Fruit fly (Drosophila melanogaster) whole organism, embryonic: ENCODE measurements around the gene IntS10.

ENCODE experiments used
- Atf3 ChIP-seq: fragments of 200-800 bp; sonication (Bioruptor generic); optimal IDR thresholded peaks from 3 replicates; lab custom pipeline; 2016; ENCODE audit warnings: missing biosample characterization, missing genetic modification characterization
- CG10462 ChIP-seq: fragments of 200-800 bp; sonication (Bioruptor generic); optimal IDR thresholded peaks from 2 replicates; lab custom pipeline; 2016; ENCODE audit warnings: missing biosample characterization, missing genetic modification characterization
- CG10565 ChIP-seq: fragments of 200-800 bp; sonication (Bioruptor generic); optimal IDR thresholded peaks from 3 replicates; lab custom pipeline; 2016; ENCODE audit warnings: missing biosample characterization, mild to moderate bottlenecking, missing genetic modification characterization
- CG11456 ChIP-seq: fragments of 200-800 bp; sonication (Bioruptor generic); IDR thresholded peaks from 3 replicates; pipeline ENCODE4 v1.3.6; 2022; ENCODE audit warnings: missing biosample characterization, missing genetic modification characterization
- CG11504 ChIP-seq: fragments of 200-800 bp; sonication (Bioruptor generic); optimal IDR thresholded peaks from 3 replicates; lab custom pipeline; 2019; ENCODE audit warnings: missing biosample characterization, mild to moderate bottlenecking, missing genetic modification characterization, moderate library complexity
- CG11560 ChIP-seq: fragments of 200-800 bp; sonication (Bioruptor generic); IDR thresholded peaks from 3 replicates; pipeline ENCODE4 v1.3.6; 2022; ENCODE audit warnings: missing biosample characterization, missing genetic modification characterization
- CG12769 ChIP-seq: fragments of 200-800 bp; sonication (Bioruptor generic); optimal IDR thresholded peaks from 2 replicates; lab custom pipeline; 2019; ENCODE audit warnings: missing biosample characterization, mild to moderate bottlenecking, missing genetic modification characterization, moderate library complexity
- CG13424 ChIP-seq: fragments of 200-800 bp; sonication (Bioruptor generic); optimal IDR thresholded peaks from 2 replicates; lab custom pipeline; 2019; ENCODE audit warnings: missing biosample characterization, mild to moderate bottlenecking, missing genetic modification characterization, moderate library complexity
- CG1529 ChIP-seq: fragments of 200-800 bp; sonication (Bioruptor generic); optimal IDR thresholded peaks from 3 replicates; lab custom pipeline; 2018; ENCODE audit warnings: missing biosample characterization, missing genetic modification characterization
- CG1603 ChIP-seq: fragments of 200-800 bp; sonication (Bioruptor generic); optimal IDR thresholded peaks from 2 replicates; lab custom pipeline; 2019; ENCODE audit warnings: missing biosample characterization, mild to moderate bottlenecking, missing genetic modification characterization, moderate library complexity
- CG17186 ChIP-seq: fragments of 200-800 bp; sonication (Bioruptor generic); optimal IDR thresholded peaks from 3 replicates; lab custom pipeline; 2017; ENCODE audit warnings: missing biosample characterization, missing genetic modification reagents, missing genetic modification characterization
- CG17829 ChIP-seq: fragments of 200-800 bp; optimal IDR thresholded peaks from 2 replicates; lab custom pipeline; 2019; ENCODE audit warnings: missing biosample characterization, mild to moderate bottlenecking, missing genetic modification characterization, moderate library complexity
- CG18619 ChIP-seq: fragments of 200-800 bp; sonication (Bioruptor generic); optimal IDR thresholded peaks from 3 replicates; lab custom pipeline; 2017; ENCODE audit warnings: missing biosample characterization, mild to moderate bottlenecking, missing genetic modification characterization
- CG2678 ChIP-seq: fragments of 200-800 bp; sonication (Bioruptor generic); optimal IDR thresholded peaks from 3 replicates; lab custom pipeline; 2019; ENCODE audit warnings: missing biosample characterization, mild to moderate bottlenecking, missing genetic modification characterization, moderate library complexity
- CG32772 ChIP-seq: fragments of 200-800 bp; sonication (Bioruptor generic); IDR thresholded peaks from 2 replicates; pipeline ENCODE4 v1.3.6; 2022; ENCODE audit warnings: missing biosample characterization, missing genetic modification characterization
- CG3281 ChIP-seq: fragments of 200-800 bp; sonication (Bioruptor generic); optimal IDR thresholded peaks from 3 replicates; lab custom pipeline; 2017; ENCODE audit warnings: missing biosample characterization, mild to moderate bottlenecking, missing genetic modification characterization
- CG33557 ChIP-seq: fragments of 200-800 bp; sonication (Bioruptor generic); optimal IDR thresholded peaks from 2 replicates; lab custom pipeline; 2019; ENCODE audit warnings: missing biosample characterization, mild to moderate bottlenecking, missing genetic modification characterization, moderate library complexity
- CG34376 ChIP-seq: fragments of 200-800 bp; sonication (Bioruptor generic); optimal IDR thresholded peaks from 2 replicates; lab custom pipeline; 2018; ENCODE audit warnings: missing biosample characterization, mild to moderate bottlenecking, missing genetic modification characterization
- CG4617 ChIP-seq: fragments of 200-800 bp; sonication (Bioruptor generic); optimal IDR thresholded peaks from 3 replicates; lab custom pipeline; 2016; ENCODE audit warnings: missing biosample characterization, missing genetic modification characterization, borderline replicate concordance
- CG6791 ChIP-seq: fragments of 200-800 bp; sonication (Bioruptor generic); IDR thresholded peaks from 3 replicates; pipeline ENCODE4 v1.3.6; 2022; ENCODE audit warnings: missing biosample characterization, missing genetic modification characterization; ENCODE audit not compliant: partially characterized antibody
- CG7271 ChIP-seq: fragments of 200-800 bp; sonication (Bioruptor generic); optimal IDR thresholded peaks from 2 replicates; lab custom pipeline; 2018; ENCODE audit warnings: missing biosample characterization, mild to moderate bottlenecking, missing genetic modification characterization, moderate library complexity
- CG7372 ChIP-seq: fragments of 200-800 bp; sonication (Bioruptor generic); IDR thresholded peaks from 2 replicates; pipeline ENCODE4 v1.3.6; 2022; ENCODE audit warnings: missing biosample characterization, missing genetic modification characterization
- Dek ChIP-seq: fragments of 200-800 bp; sonication (Bioruptor generic); optimal IDR thresholded peaks from 3 replicates; lab custom pipeline; 2019; ENCODE audit warnings: missing biosample characterization, mild to moderate bottlenecking, missing genetic modification characterization, moderate library complexity
- E2f2 ChIP-seq: fragments of 200-800 bp; sonication (Bioruptor generic); IDR thresholded peaks from 2 replicates; pipeline ENCODE4 v1.3.6; 2022; ENCODE audit warnings: missing biosample characterization, missing genetic modification characterization
- Ets97D ChIP-seq: fragments of 200-800 bp; sonication (Bioruptor generic); optimal IDR thresholded peaks from 3 replicates; lab custom pipeline; 2016; ENCODE audit warnings: missing biosample characterization, missing genetic modification characterization
- Hmx ChIP-seq: fragments of 200-800 bp; sonication (Bioruptor generic); optimal IDR thresholded peaks from 2 replicates; lab custom pipeline; 2016; ENCODE audit warnings: missing biosample characterization, missing genetic modification characterization
- Hr51 ChIP-seq, 2 experiments: fragments of 200-800 bp; sonication (Bioruptor generic); optimal IDR thresholded peaks; 2 replicates in 1 of 2; 3 replicates in 1 of 2; lab custom pipeline; 2016 to 2018; ENCODE audit warnings: missing biosample characterization in 2 of 2, missing genetic modification characterization in 2 of 2, mild to moderate bottlenecking in 1 of 2, moderate library complexity in 1 of 2
- Nf-YB ChIP-seq: fragments of 200-800 bp; sonication (Bioruptor generic); optimal IDR thresholded peaks from 3 replicates; lab custom pipeline; 2019; ENCODE audit warnings: missing biosample characterization, mild to moderate bottlenecking, missing genetic modification characterization, moderate library complexity
- Opbp ChIP-seq: fragments of 200-800 bp; sonication (Bioruptor generic); IDR thresholded peaks from 3 replicates; pipeline ENCODE4 v1.3.6; 2022; ENCODE audit warnings: missing biosample characterization, missing genetic modification characterization; ENCODE audit not compliant: partially characterized antibody
- Ravus ChIP-seq: fragments of 200-800 bp; sonication (Bioruptor generic); IDR thresholded peaks from 2 replicates; pipeline ENCODE4 v1.3.6; 2022; ENCODE audit warnings: missing biosample characterization, missing genetic modification characterization
- ap ChIP-seq: fragments of 200-800 bp; sonication (Bioruptor generic); IDR thresholded peaks from 2 replicates; pipeline ENCODE4 v1.3.6; 2022; ENCODE audit warnings: missing biosample characterization, missing genetic modification characterization
- cad ChIP-seq: fragments of >200 bp; optimal IDR thresholded peaks from 2 replicates; lab custom pipeline; 2017; ENCODE audit warnings: missing biosample characterization, missing genetic modification characterization
- chinmo ChIP-seq: fragments of 200-800 bp; sonication (Bioruptor generic); IDR thresholded peaks from 4 replicates; pipeline ENCODE4 v1.3.6; 2022; ENCODE audit warnings: missing biosample characterization, missing genetic modification characterization; ENCODE audit not compliant: partially characterized antibody
- croc ChIP-seq: fragments of 200-800 bp; sonication (Bioruptor generic); conservative IDR thresholded peaks from 3 replicates; pipeline ENCODE4 v1.3.6; 2022; ENCODE audit warnings: missing biosample characterization, missing genetic modification characterization
- crol ChIP-seq: fragments of 200-800 bp; sonication (Bioruptor generic); IDR thresholded peaks from 2 replicates; pipeline ENCODE4 v1.3.6; 2022; ENCODE audit warnings: missing biosample characterization, missing genetic modification characterization
- dan ChIP-seq: fragments of 200-800 bp; sonication (Bioruptor generic); IDR thresholded peaks from 2 replicates; pipeline ENCODE4 v1.3.6; 2022; ENCODE audit warnings: missing biosample characterization, missing genetic modification characterization
- fd3F ChIP-seq: fragments of 200-800 bp; sonication (Bioruptor generic); optimal IDR thresholded peaks from 2 replicates; lab custom pipeline; 2018; ENCODE audit warnings: missing biosample characterization, mild to moderate bottlenecking, missing genetic modification characterization, moderate library complexity
- hb ChIP-seq: fragments of 200-800 bp; sonication (Bioruptor generic); IDR thresholded peaks from 3 replicates; pipeline ENCODE4 v1.3.6; 2022; ENCODE audit warnings: missing biosample characterization, missing genetic modification characterization; ENCODE audit not compliant: partially characterized antibody
- hbn ChIP-seq: fragments of 200-800 bp; sonication (Bioruptor generic); IDR thresholded peaks from 2 replicates; pipeline ENCODE4 v1.3.6; 2022; ENCODE audit warnings: missing biosample characterization, missing genetic modification characterization; ENCODE audit not compliant: partially characterized antibody
- jumu ChIP-seq: fragments of 200-800 bp; sonication (Bioruptor generic); optimal IDR thresholded peaks from 3 replicates; lab custom pipeline; 2016; ENCODE audit warnings: missing biosample characterization, missing genetic modification characterization
- lov ChIP-seq, 2 experiments: fragments of 200-800 bp in 1 of 2; fragments of >200 bp in 1 of 2; sonication (Bioruptor generic) in 1 of 2; IDR thresholded peaks in 1 of 2; optimal IDR thresholded peaks in 1 of 2; 2 replicates in 1 of 2; 3 replicates in 1 of 2; pipeline versions ENCODE4 v1.3.6 to Lab custom; 2017 to 2022; ENCODE audit warnings: missing biosample characterization in 1 of 2, missing genetic modification characterization in 1 of 2
- peb ChIP-seq: fragments of 200-800 bp; sonication (Bioruptor generic); IDR thresholded peaks from 2 replicates; pipeline ENCODE4 v1.3.6; 2022; ENCODE audit warnings: missing biosample characterization, missing genetic modification characterization
- pita ChIP-seq: fragments of 200-800 bp; sonication (Bioruptor generic); optimal IDR thresholded peaks from 2 replicates; lab custom pipeline; 2017; ENCODE audit warnings: missing biosample characterization, mild to moderate bottlenecking, missing genetic modification characterization
- salm ChIP-seq: fragments of 200-800 bp; sonication (Bioruptor generic); optimal IDR thresholded peaks from 2 replicates; lab custom pipeline; 2018; ENCODE audit warnings: missing biosample characterization, mild to moderate bottlenecking, missing genetic modification characterization
- sqz ChIP-seq: fragments of 200-800 bp; sonication (Bioruptor generic); optimal IDR thresholded peaks from 3 replicates; lab custom pipeline; 2018; ENCODE audit warnings: missing biosample characterization, mild to moderate bottlenecking, missing genetic modification characterization
- trh ChIP-seq: fragments of 200-800 bp; sonication (Bioruptor generic); optimal IDR thresholded peaks from 2 replicates; lab custom pipeline; 2016; ENCODE audit warnings: missing biosample characterization, missing genetic modification characterization
- ttk ChIP-seq: fragments of 200-800 bp; sonication (Bioruptor generic); IDR thresholded peaks from 2 replicates; pipeline ENCODE4 v2.1.2; 2022; ENCODE audit warnings: missing biosample characterization, missing genetic modification characterization
- unc-4 ChIP-seq: fragments of 200-800 bp; sonication (Bioruptor generic); IDR thresholded peaks from 2 replicates; pipeline ENCODE4 v1.3.6; 2022; ENCODE audit warnings: missing biosample characterization, missing genetic modification characterization; ENCODE audit not compliant: partially characterized antibody
- zen ChIP-seq: fragments of 200-800 bp; sonication (Bioruptor generic); optimal IDR thresholded peaks from 3 replicates; lab custom pipeline; 2018; ENCODE audit warnings: missing biosample characterization, mild to moderate bottlenecking, missing genetic modification characterization, moderate library complexity

IntS10 gene

DNA sequence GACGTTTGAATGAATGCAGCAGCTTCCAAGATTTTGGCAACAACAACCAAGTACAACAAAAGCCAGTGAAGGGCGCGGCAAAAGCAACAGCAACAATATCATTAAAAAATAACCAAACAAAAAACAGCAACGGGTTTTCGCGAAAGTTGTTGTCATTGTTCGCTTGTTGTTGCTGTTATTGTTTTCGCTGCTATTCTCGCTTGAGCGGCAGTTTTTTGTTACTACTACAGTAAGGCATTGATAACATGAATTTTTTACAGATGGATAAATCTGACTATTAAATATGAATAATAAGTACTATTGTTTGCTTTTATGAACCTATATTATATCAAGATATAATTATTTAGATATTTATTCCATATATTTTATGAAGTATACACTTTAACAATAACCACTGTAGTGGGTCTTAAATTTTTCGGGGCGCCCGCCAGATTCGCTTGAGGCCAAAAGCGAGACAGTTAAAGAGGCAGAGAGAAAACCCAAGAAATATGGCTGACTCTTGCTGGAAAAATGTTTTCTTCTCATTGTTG lies 35.0 kb upstream of the IntS10 start (continued):
- TF ChIP-seq CG11456 (GFP tag; lab: Robert Waterston, UW): peak; percentile 81
- no peak for TF ChIP-seq CG4617
- TF ChIP-seq dan (GFP tag; lab: Robert Waterston, UW): no peak
- TF ChIP-seq CG18619 (GFP tag; lab: Kevin White, UChicago): peak; percentile 55
- peak; percentile 78 for TF ChIP-seq CG3281 (GFP tag; lab: Kevin White, UChicago)
- peak; percentile 84 for TF ChIP-seq CG7372 (GFP tag; lab: Robert Waterston, UW)
- no peak for TF ChIP-seq CG12769 (tag; lab: Kevin White, UChicago)
- TF ChIP-seq Ets97D (GFP tag; lab: Kevin White, UChicago): no peak
- peak; percentile 88 for TF ChIP-seq CG2678 (tag; lab: Kevin White, UChicago)
- no peak for TF ChIP-seq hbn (GFP tag; lab: Robert Waterston, UW)
- peak; percentile 82 for TF ChIP-seq ttk (GFP tag; lab: Robert Waterston, UW)
- TF ChIP-seq CG1603 (tag; lab: Kevin White, UChicago): no peak
- TF ChIP-seq jumu (GFP tag; lab: Kevin White, UChicago): no peak
- TF ChIP-seq CG17829 (tag; lab: Kevin White, UChicago): peak; percentile 66
- peak; percentile 98 for TF ChIP-seq chinmo
- peak; percentile 64 for TF ChIP-seq Ravus
- TF ChIP-seq CG10565: no peak
- TF ChIP-seq zen (tag; lab: Kevin White, UChicago): no peak
- TF ChIP-seq croc (GFP tag; lab: Robert Waterston, UW): no peak; the same call in 2 of the 3 replicates
- TF ChIP-seq E2f2: peak; percentile 55; the same call in 1 of the 2 replicates
- TF ChIP-seq sqz (GFP tag; lab: Kevin White, UChicago): peak; percentile 41
- no peak for TF ChIP-seq Hmx (GFP tag; lab: Kevin White, UChicago)
- TF ChIP-seq CG11560 (tag; lab: Robert Waterston, UW): peak; percentile 55; the same call in 2 of the 3 replicates
- TF ChIP-seq Hr51 (GFP tag; optimal IDR thresholded peaks at IDR 0.05; lab: Kevin White, UChicago): peak in 1 of 2 experiments; percentile 88
- TF ChIP-seq CG6791 (GFP tag; lab: Robert Waterston, UW): no peak
- TF ChIP-seq CG13424 (tag; lab: Kevin White, UChicago): peak; percentile 82
- peak; percentile 82 for TF ChIP-seq Dek (tag; lab: Kevin White, UChicago)
- peak; percentile 82 for TF ChIP-seq CG11504 (tag; lab: Kevin White, UChicago)
- TF ChIP-seq crol: no peak
- TF ChIP-seq pita (GFP tag; lab: Kevin White, UChicago): no peak
- TF ChIP-seq salm (tag; lab: Kevin White, UChicago): no peak
- TF ChIP-seq Nf-YB (GFP tag; lab: Kevin White, UChicago): peak; percentile 39
- no peak for TF ChIP-seq cad (GFP tag; lab: Kevin White, UChicago)
- TF ChIP-seq peb (GFP tag; lab: Robert Waterston, UW): peak; percentile 31; the same call in 1 of the 2 replicates
- TF ChIP-seq CG7271: no peak
- peak; percentile 71 for TF ChIP-seq CG32772 (GFP tag; lab: Robert Waterston, UW)
- peak; percentile 73 for TF ChIP-seq ap (GFP tag; lab: Robert Waterston, UW)
- TF ChIP-seq CG17186 (GFP tag; lab: Kevin White, UChicago): no peak
- TF ChIP-seq fd3F (GFP tag; lab: Kevin White, UChicago): peak; percentile 89
- TF ChIP-seq unc-4 (GFP tag; lab: Robert Waterston, UW): no peak
- TF ChIP-seq CG10462 (GFP tag; lab: Kevin White, UChicago): no peak
- TF ChIP-seq lov (optimal IDR thresholded peaks at IDR 0.05; lab: Kevin White, UChicago): no peak
- TF ChIP-seq lov (GFP tag; IDR thresholded peaks at IDR 0.05; lab: Robert Waterston, UW): 0 out of 3 replicates have a peak, but pooled peaks have one; percentile 19
- TF ChIP-seq trh (GFP tag; lab: Kevin White, UChicago): peak; percentile 4
- TF ChIP-seq Atf3 (GFP tag; lab: Kevin White, UChicago): no peak
- no peak for TF ChIP-seq CG33557 (GFP tag; lab: Kevin White, UChicago)
- no peak for TF ChIP-seq Opbp
- no peak for TF ChIP-seq CG1529 (GFP tag; lab: Kevin White, UChicago)
- no peak for TF ChIP-seq hb (GFP tag; lab: Robert Waterston, UW)
- peak; percentile 1 for TF ChIP-seq CG34376 (GFP tag; lab: Kevin White, UChicago)
